Worm (Caenorhabditis elegans): ENCODE measurements around the gene R13H4.6.

R13H4.6 gene

DNA sequence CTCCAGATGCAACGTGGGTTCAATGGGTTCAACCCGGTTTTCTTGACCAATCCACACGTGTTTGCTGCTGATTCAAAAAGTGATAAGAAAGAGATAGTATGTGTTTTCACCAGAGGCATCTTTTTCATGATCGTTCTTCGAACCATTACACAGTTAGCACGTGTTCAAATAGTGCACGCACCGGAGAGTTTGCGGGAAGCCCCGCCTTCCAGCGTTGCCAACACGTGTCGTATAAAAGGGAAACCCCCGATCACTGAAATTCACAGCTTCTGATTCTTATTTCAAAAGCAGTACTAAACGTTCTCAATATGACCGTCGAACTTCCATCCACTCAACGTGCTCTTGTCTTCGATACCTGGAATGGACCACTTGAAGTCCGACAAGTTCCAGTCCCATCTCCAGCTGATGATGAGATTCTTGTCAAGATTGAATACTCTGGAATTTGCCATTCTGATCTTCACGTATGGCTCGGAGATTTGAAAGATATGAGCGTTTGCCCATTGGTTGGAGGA, 25.1 kb downstream of the R13H4.6 start, which contains the start of gene adh-1 (continued):
- no peak for TF ChIP-seq ces-1 (GFP tag; optimal IDR thresholded peaks at IDR 0.05)
- TF ChIP-seq rbr-2 (tag; optimal IDR thresholded peaks at IDR 0.05): no peak
- no peak for TF ChIP-seq ceh-32 (tag; optimal IDR thresholded peaks at IDR 0.05; ENCODE audit: poor library complexity)
- TF ChIP-seq lsy-2 (tag; optimal IDR thresholded peaks at IDR 0.05): peak in 1 of 2 experiments; percentile 45
- TF ChIP-seq tag-97 (GFP tag; IDR thresholded peaks at IDR 0.05): no peak
- TF ChIP-seq tra-1 (GFP tag; IDR thresholded peaks at IDR 0.05): no peak
- TF ChIP-seq R02D3.7 (tag; optimal IDR thresholded peaks at IDR 0.05): no peak
- peak; percentile 38 for TF ChIP-seq nhr-102 (tag; optimal IDR thresholded peaks at IDR 0.05)
- TF ChIP-seq dmd-6 (GFP tag; IDR thresholded peaks at IDR 0.05): peak; percentile 96
- TF ChIP-seq egl-27 (tag; optimal IDR thresholded peaks at IDR 0.05): peak; percentile 34
- TF ChIP-seq fos-1 (tag; optimal IDR thresholded peaks at IDR 0.05): no peak
- no peak for TF ChIP-seq ceh-28 (tag; optimal IDR thresholded peaks at IDR 0.05)
- no peak for TF ChIP-seq ceh-62 (tag; optimal IDR thresholded peaks at IDR 0.05)
- TF ChIP-seq ama-1 (optimal IDR thresholded peaks at IDR 0.05): peak; percentile 93
- no peak for TF ChIP-seq Y105C5A.15 (GFP tag; IDR thresholded peaks at IDR 0.05)
- TF ChIP-seq php-3 (GFP tag; IDR thresholded peaks at IDR 0.05): no peak
- peak; percentile 88 for TF ChIP-seq nhr-48 (tag; optimal IDR thresholded peaks at IDR 0.05)
- TF ChIP-seq nhr-11 (tag; optimal IDR thresholded peaks at IDR 0.05): peak; percentile 73
- no peak for TF ChIP-seq nhr-42 (GFP tag; IDR thresholded peaks at IDR 0.05)
- no peak for TF ChIP-seq aly-2 (tag; optimal IDR thresholded peaks at IDR 0.05)
- TF ChIP-seq zag-1 (tag; optimal IDR thresholded peaks at IDR 0.05): no peak
- no peak for TF ChIP-seq ctbp-1 (GFP tag; IDR thresholded peaks at IDR 0.05)
- TF ChIP-seq hmg-1.1 (GFP tag; IDR thresholded peaks at IDR 0.05): no peak
- peak; percentile 97 for TF ChIP-seq aha-1 (tag)
- no peak for TF ChIP-seq zfp-3 (GFP tag; conservative IDR thresholded peaks at IDR 0.05)
- TF ChIP-seq unc-62 (GFP tag; optimal IDR thresholded peaks at IDR 0.05 in 1 of 2): peak in 1 of 2 experiments; percentile 99
- no peak for TF ChIP-seq unc-62 (tag; optimal IDR thresholded peaks at IDR 0.05)
- peak; percentile 83 for TF ChIP-seq nhr-77 (tag; optimal IDR thresholded peaks at IDR 0.05)
- TF ChIP-seq zip-11 (GFP tag; IDR thresholded peaks at IDR 0.05): no peak
- TF ChIP-seq T20F7.1 (GFP tag; optimal IDR thresholded peaks at IDR 0.05): no peak
- no peak for TF ChIP-seq ZK337.2 (GFP tag; IDR thresholded peaks at IDR 0.05)
- TF ChIP-seq cey-2 (tag; optimal IDR thresholded peaks at IDR 0.05; ENCODE audit: borderline replicate concordance, insufficient read depth): peak; percentile 74
- TF ChIP-seq sdz-12 (GFP tag; optimal IDR thresholded peaks at IDR 0.05): no peak
- no peak for TF ChIP-seq F44E2.7 (GFP tag; IDR thresholded peaks at IDR 0.05)
- no peak for TF ChIP-seq jun-1 (tag; optimal IDR thresholded peaks at IDR 0.05)
- TF ChIP-seq Y5F2A.4 (GFP tag; optimal IDR thresholded peaks at IDR 0.05): no peak
- TF ChIP-seq mdl-1 (tag; optimal IDR thresholded peaks at IDR 0.05): peak; percentile 96 to 99
- TF ChIP-seq hlh-11 (tag; optimal IDR thresholded peaks at IDR 0.05): peak; percentile 92
- TF ChIP-seq unc-39 (tag; optimal IDR thresholded peaks at IDR 0.05): no peak
- no peak for TF ChIP-seq daf-12 (tag; optimal IDR thresholded peaks at IDR 0.05)
- 0 out of 2 replicates have a peak, but pooled peaks have one; percentile 28 for TF ChIP-seq saeg-2 (GFP tag; IDR thresholded peaks at IDR 0.05)
- no peak for TF ChIP-seq daf-8 (GFP tag; IDR thresholded peaks at IDR 0.05)
- peak; percentile 89 for TF ChIP-seq hlh-30 (tag; optimal IDR thresholded peaks at IDR 0.05; ENCODE audit: insufficient read depth)
- TF ChIP-seq daf-16 (GFP tag; optimal IDR thresholded peaks at IDR 0.05): peak in 1 of 2 experiments; percentile 50
- TF ChIP-seq daf-16 (tag; optimal IDR thresholded peaks at IDR 0.05): peak; percentile 72
- TF ChIP-seq fkh-10 (GFP tag; optimal IDR thresholded peaks at IDR 0.05): no peak
- no peak for TF ChIP-seq attf-4 (tag; optimal IDR thresholded peaks at IDR 0.05)
- TF ChIP-seq lim-7 (GFP tag; IDR thresholded peaks at IDR 0.05): no peak
- peak; percentile 61 for TF ChIP-seq dve-1 (tag; optimal IDR thresholded peaks at IDR 0.05; ENCODE audit: insufficient read depth)

Measured in whole organism, L4 larva.